Worm (Caenorhabditis elegans): ENCODE measurements around the gene nadk-2.

The nadk-2 gene

ce11 chrII:12081454-12081853 lies 32.1 kb downstream of the nadk-2 start:
- TF ChIP-seq ztf-11 (tag; optimal IDR thresholded peaks at IDR 0.05) (no peak), Y55F3AM.14 (GFP tag; optimal IDR thresholded peaks at IDR 0.05) (no peak), fos-1 (tag; optimal IDR thresholded peaks at IDR 0.05) (peak; percentile 65)

- TF ChIP-seq C34F6.9 (tag; optimal IDR thresholded peaks at IDR 0.05): no peak
- TF ChIP-seq R02D3.7 (tag; optimal IDR thresholded peaks at IDR 0.05): no peak
- no peak for TF ChIP-seq ztf-11 (tag; optimal IDR thresholded peaks at IDR 0.05)
- no peak for TF ChIP-seq F13H6.1 (tag; optimal IDR thresholded peaks at IDR 0.05)
- TF ChIP-seq egl-27 (tag; optimal IDR thresholded peaks at IDR 0.05): no peak
- no peak for TF ChIP-seq skn-1 (tag; optimal IDR thresholded peaks at IDR 0.05)
- no peak for TF ChIP-seq unc-62 (GFP tag; optimal IDR thresholded peaks at IDR 0.05)
- no peak for TF ChIP-seq snpc-4 (tag; optimal IDR thresholded peaks at IDR 0.05)
- no peak for TF ChIP-seq ZK546.5 (tag; optimal IDR thresholded peaks at IDR 0.05)
- no peak for TF ChIP-seq sem-4 (tag; optimal IDR thresholded peaks at IDR 0.05)
- TF ChIP-seq nhr-25 (tag; optimal IDR thresholded peaks at IDR 0.05): no peak
- TF ChIP-seq Y55F3AM.14 (GFP tag; optimal IDR thresholded peaks at IDR 0.05): no peak
- TF ChIP-seq lsy-2 (tag; optimal IDR thresholded peaks at IDR 0.05): no peak
- no peak for TF ChIP-seq nhr-237 (tag; optimal IDR thresholded peaks at IDR 0.05)
Observed at ce11 chrII:12088833-12089232, 39.5 kb downstream of the nadk-2 start, which contains the start of gene cnt-1. Gene cnt-1, minus strand, starts transcription at chrII:12088868.

- TF ChIP-seq skn-1 (tag; optimal IDR thresholded peaks at IDR 0.05) (no peak), blmp-1 (tag; optimal IDR thresholded peaks at IDR 0.05; ENCODE audit: insufficient read depth) (no peak), nhr-129 (tag; optimal IDR thresholded peaks at IDR 0.05) (peak; percentile 45), sma-9 (GFP tag; optimal IDR thresholded peaks at IDR 0.05) (peak; percentile 57), sma-9 (tag; optimal IDR thresholded peaks at IDR 0.05) (no peak), fos-1 (tag; optimal IDR thresholded peaks at IDR 0.05) (peak; percentile 87), nhr-21 (tag; optimal IDR thresholded peaks at IDR 0.05) (peak; percentile 55), lsy-2 (tag; optimal IDR thresholded peaks at IDR 0.05) (peak; percentile 9 to 73), C34F6.9 (tag; optimal IDR thresholded peaks at IDR 0.05) (peak; percentile 83), nhr-25 (tag; optimal IDR thresholded peaks at IDR 0.05) (peak; percentile 60), mdl-1 (tag; optimal IDR thresholded peaks at IDR 0.05) (peak in 1 of 2 experiments; percentile 48), egl-27 (tag; optimal IDR thresholded peaks at IDR 0.05) (peak; percentile 61), crh-2 (tag; optimal IDR thresholded peaks at IDR 0.05) (peak; percentile 72), sem-4 (tag; optimal IDR thresholded peaks at IDR 0.05) (peak; percentile 86), nhr-237 (tag; optimal IDR thresholded peaks at IDR 0.05) (no peak), F13H6.1 (tag; optimal IDR thresholded peaks at IDR 0.05) (peak; percentile 77), unc-62 (GFP tag; optimal IDR thresholded peaks at IDR 0.05) (no peak), sma-3 (GFP tag; optimal IDR thresholded peaks at IDR 0.05) (peak; percentile 31), snpc-4 (tag; optimal IDR thresholded peaks at IDR 0.05) (peak; percentile 19), gmeb-1 (tag; optimal IDR thresholded peaks at IDR 0.05) (peak; percentile 57), unc-55 (GFP tag; optimal IDR thresholded peaks at IDR 0.05) (peak; percentile 69), zag-1 (tag; optimal IDR thresholded peaks at IDR 0.05) (peak; percentile 68)
Observed at ce11 chrII:12089616-12090215, 40.3 kb downstream of the nadk-2 start.

ce11 chrII:12095022-12095421 lies 45.6 kb downstream of the nadk-2 start:
- TF ChIP-seq skn-1 (tag; optimal IDR thresholded peaks at IDR 0.05) (no peak), nhr-25 (tag; optimal IDR thresholded peaks at IDR 0.05) (peak; percentile 35), C34F6.9 (tag; optimal IDR thresholded peaks at IDR 0.05) (peak; percentile 1), elt-1 (tag; optimal IDR thresholded peaks at IDR 0.05) (no peak), ama-1 (optimal IDR thresholded peaks at IDR 0.05) (peak; percentile 64), ztf-4 (tag; optimal IDR thresholded peaks at IDR 0.05) (peak; percentile 54)

ce11 chrII:12098716-12099115 lies 49.3 kb downstream of the nadk-2 start:
- TF ChIP-seq mdl-1 (tag; optimal IDR thresholded peaks at IDR 0.05) (no peak), mbf-1 (tag; optimal IDR thresholded peaks at IDR 0.05) (no peak), lin-11 (tag; optimal IDR thresholded peaks at IDR 0.05) (no peak), skn-1 (tag; optimal IDR thresholded peaks at IDR 0.05) (no peak), unc-39 (tag; optimal IDR thresholded peaks at IDR 0.05) (no peak), C34F6.9 (tag; optimal IDR thresholded peaks at IDR 0.05) (no peak), crh-2 (tag; optimal IDR thresholded peaks at IDR 0.05) (no peak), ama-1 (optimal IDR thresholded peaks at IDR 0.05) (no peak), gmeb-1 (tag; optimal IDR thresholded peaks at IDR 0.05) (no peak), unc-62 (GFP tag; optimal IDR thresholded peaks at IDR 0.05) (no peak), sem-4 (tag; optimal IDR thresholded peaks at IDR 0.05) (no peak), nhr-12 (tag; optimal IDR thresholded peaks at IDR 0.05) (no peak), ceh-16 (tag; optimal IDR thresholded peaks at IDR 0.05) (no peak), alr-1 (tag; optimal IDR thresholded peaks at IDR 0.05) (no peak), mab-5 (tag; optimal IDR thresholded peaks at IDR 0.05) (no peak)
